Worm (Caenorhabditis elegans) whole organism, L3 larva: ENCODE results near the gene oac-22.
"Not testable (repeated sequence)": the region's sequence is repeated elsewhere in the genome, so short reads cannot be mapped to it uniquely, and the experiment has no call there.

Source experiments
- R02D3.7 ChIP-seq: fragments of 150-350 bp; optimal IDR thresholded peaks from 2 replicates; lab custom pipeline; 2014; ENCODE audit warnings: missing biosample characterization, missing genetic modification characterization
- ama-1 ChIP-seq: fragments of 150-350 bp; optimal IDR thresholded peaks from 2 replicates; lab custom pipeline; 2018
- ceh-16 ChIP-seq: sonication (generic microtip); optimal IDR thresholded peaks from 2 replicates; lab custom pipeline; 2017; ENCODE audit warnings: missing biosample characterization, missing genetic modification characterization
- ceh-28 ChIP-seq: fragments of 150-350 bp; optimal IDR thresholded peaks from 2 replicates; lab custom pipeline; 2014; ENCODE audit warnings: missing biosample characterization, missing genetic modification reagents, missing genetic modification characterization
- ceh-82 ChIP-seq: fragments of 150-350 bp; optimal IDR thresholded peaks from 2 replicates; lab custom pipeline; 2014; ENCODE audit warnings: missing biosample characterization, missing genetic modification characterization
- ceh-9 ChIP-seq: sonication (generic microtip); optimal IDR thresholded peaks from 2 replicates; lab custom pipeline; 2018; ENCODE audit warnings: missing biosample characterization, missing genetic modification characterization
- egl-27 ChIP-seq: sonication (generic microtip); optimal IDR thresholded peaks from 4 replicates; lab custom pipeline; 2017; ENCODE audit warnings: missing biosample characterization, missing genetic modification reagents, missing genetic modification characterization
- egl-5 ChIP-seq: fragments of 150-350 bp; optimal IDR thresholded peaks from 2 replicates; lab custom pipeline; 2017; ENCODE audit warnings: missing biosample characterization, missing genetic modification reagents, missing genetic modification characterization, inconsistent platforms
- elt-1 ChIP-seq: fragments of 150-350 bp; optimal IDR thresholded peaks from 2 replicates; lab custom pipeline; 2014; ENCODE audit warnings: missing biosample characterization, missing genetic modification characterization
- elt-2 ChIP-seq: sonication (generic microtip); optimal IDR thresholded peaks from 2 replicates; lab custom pipeline; 2016; ENCODE audit warnings: missing genetic modification reagents, mild to moderate bottlenecking, missing genetic modification characterization, missing compliant biosample characterization
- elt-3 ChIP-seq, 3 experiments: fragments of 150-350 bp in 1 of 3; sonication (generic microtip) in 2 of 3; optimal IDR thresholded peaks; 2 replicates in 2 of 3; 4 replicates in 1 of 3; lab custom pipeline; 2014 to 2017; ENCODE audit warnings: missing biosample characterization in 3 of 3, missing genetic modification characterization in 3 of 3
- eor-1 ChIP-seq, 2 experiments: fragments of 150-350 bp; optimal IDR thresholded peaks; 2 replicates each; lab custom pipeline; 2014 to 2018; ENCODE audit warnings: missing biosample characterization in 2 of 2, missing genetic modification characterization in 2 of 2
- fkh-10 ChIP-seq: sonication (generic microtip); optimal IDR thresholded peaks from 2 replicates; lab custom pipeline; 2017; ENCODE audit warnings: missing biosample characterization, missing genetic modification reagents, missing genetic modification characterization
- fkh-2 ChIP-seq: fragments of 150-350 bp; optimal IDR thresholded peaks from 2 replicates; lab custom pipeline; 2014; ENCODE audit warnings: missing biosample characterization, missing genetic modification reagents, missing genetic modification characterization
- lin-39 ChIP-seq: fragments of 150-350 bp; optimal IDR thresholded peaks from 2 replicates; lab custom pipeline; 2018; ENCODE audit warnings: missing biosample characterization, missing genetic modification reagents, missing genetic modification characterization
- mdl-1 ChIP-seq: fragments of 150-350 bp; optimal IDR thresholded peaks from 2 replicates; lab custom pipeline; 2014; ENCODE audit warnings: missing biosample characterization, missing genetic modification characterization
- nhr-12 ChIP-seq: fragments of 150-350 bp; optimal IDR thresholded peaks from 2 replicates; lab custom pipeline; 2014; ENCODE audit warnings: missing biosample characterization, missing genetic modification characterization
- nhr-23 ChIP-seq: fragments of 150-350 bp; optimal IDR thresholded peaks from 2 replicates; lab custom pipeline; 2014; ENCODE audit warnings: missing biosample characterization, missing genetic modification reagents, missing genetic modification characterization
- nhr-237 ChIP-seq: fragments of 150-350 bp; optimal IDR thresholded peaks from 2 replicates; lab custom pipeline; 2014; ENCODE audit warnings: missing biosample characterization, missing genetic modification characterization
- nhr-25 ChIP-seq: sonication (generic microtip); optimal IDR thresholded peaks from 2 replicates; lab custom pipeline; 2017; ENCODE audit warnings: missing biosample characterization, missing genetic modification characterization
- nhr-67 ChIP-seq: fragments of 150-350 bp; optimal IDR thresholded peaks from 2 replicates; lab custom pipeline; 2014; ENCODE audit warnings: missing biosample characterization, missing genetic modification characterization
- nhr-77 ChIP-seq: fragments of 150-350 bp; optimal IDR thresholded peaks from 2 replicates; lab custom pipeline; 2014; ENCODE audit warnings: missing biosample characterization, missing genetic modification characterization
- pha-4 ChIP-seq: fragments of 150-350 bp; optimal IDR thresholded peaks from 2 replicates; lab custom pipeline; 2014; ENCODE audit warnings: missing biosample characterization, missing genetic modification reagents, missing genetic modification characterization
- pqm-1 ChIP-seq: fragments of 150-350 bp; optimal IDR thresholded peaks from 2 replicates; lab custom pipeline; 2017; ENCODE audit warnings: missing biosample characterization, missing genetic modification characterization, inconsistent platforms
- snpc-4 ChIP-seq: fragments of 150-350 bp; optimal IDR thresholded peaks from 2 replicates; lab custom pipeline; 2014; ENCODE audit warnings: missing biosample characterization, missing genetic modification characterization
- unc-39 ChIP-seq: sonication (generic microtip); optimal IDR thresholded peaks from 4 replicates; lab custom pipeline; 2017; ENCODE audit warnings: missing biosample characterization, missing genetic modification characterization
- zag-1 ChIP-seq: fragments of 150-350 bp; optimal IDR thresholded peaks from 2 replicates; lab custom pipeline; 2014; ENCODE audit warnings: missing biosample characterization, missing genetic modification characterization
- ztf-11 ChIP-seq: fragments of 150-350 bp; optimal IDR thresholded peaks from 2 replicates; lab custom pipeline; 2014; ENCODE audit warnings: missing biosample characterization, missing genetic modification characterization
- ztf-4 ChIP-seq: fragments of 150-350 bp; optimal IDR thresholded peaks from 2 replicates; lab custom pipeline; 2014; ENCODE audit warnings: missing biosample characterization, missing genetic modification characterization

Gene oac-22

DNA sequence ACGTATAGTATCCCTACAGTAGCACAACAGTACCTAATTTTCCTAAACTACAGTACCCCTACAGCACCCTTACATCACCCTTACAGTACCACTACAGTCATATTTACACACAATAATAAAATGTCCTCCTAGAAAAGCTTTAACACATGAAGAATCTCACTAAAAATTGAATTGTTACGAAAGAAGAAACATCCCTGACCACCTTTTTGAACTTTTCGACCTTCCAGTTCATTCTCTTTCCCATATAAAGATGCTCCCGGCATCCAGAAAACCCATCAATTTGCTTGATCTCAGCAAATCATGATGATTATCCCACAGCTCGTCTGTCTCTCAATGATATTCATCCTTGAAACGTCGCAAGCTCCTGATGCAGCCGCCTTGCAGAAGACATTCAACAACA lies 19.2 kb downstream of the oac-22 start, which contains the start of gene F56D6.21:
TSS of gene F56D6.21 (plus strand) at position 301 of the 400 bp plus-strand sequence.
- TF ChIP-seq ama-1 (lab: Kevin White, UChicago) (no peak), nhr-67 (tag; lab: Kevin White, UChicago) (no peak), nhr-25 (tag; lab: Kevin White, UChicago) (no peak), eor-1 (tag; optimal IDR thresholded peaks at IDR 0.05; lab: Kevin White, UChicago) (no peak), zag-1 (tag; lab: Kevin White, UChicago) (no peak), mdl-1 (no peak), fkh-2 (tag; lab: Kevin White, UChicago) (no peak)

DNA sequence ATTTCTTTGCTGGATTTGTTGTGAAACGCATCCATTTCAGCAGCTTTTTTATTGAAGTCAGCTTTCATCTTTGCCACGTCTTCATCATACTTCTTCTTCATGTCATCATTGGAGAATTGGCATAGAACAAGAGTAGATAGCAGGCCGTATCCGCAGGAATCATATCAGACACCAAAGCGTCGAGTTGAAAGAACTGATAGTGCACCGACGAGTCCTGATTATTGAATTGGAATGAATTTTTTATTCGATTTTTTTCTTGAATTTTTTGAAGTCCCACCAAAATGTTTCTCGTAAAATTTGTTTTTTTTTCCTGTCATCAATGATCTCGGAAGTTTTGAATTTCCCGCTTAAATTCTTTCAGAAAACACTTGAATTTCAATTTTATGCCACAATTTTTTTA lies 20.9 kb downstream of the oac-22 start, which contains the start of gene F56D6.11:
TSS of gene F56D6.11 (minus strand) at position 101 of the 400 bp plus-strand sequence.
- no peak for TF ChIP-seq ceh-16 (tag; lab: Kevin White, UChicago)
- TF ChIP-seq snpc-4 (tag; lab: Kevin White, UChicago): no peak
- TF ChIP-seq, all 47 proteins: peak for 0

DNA sequence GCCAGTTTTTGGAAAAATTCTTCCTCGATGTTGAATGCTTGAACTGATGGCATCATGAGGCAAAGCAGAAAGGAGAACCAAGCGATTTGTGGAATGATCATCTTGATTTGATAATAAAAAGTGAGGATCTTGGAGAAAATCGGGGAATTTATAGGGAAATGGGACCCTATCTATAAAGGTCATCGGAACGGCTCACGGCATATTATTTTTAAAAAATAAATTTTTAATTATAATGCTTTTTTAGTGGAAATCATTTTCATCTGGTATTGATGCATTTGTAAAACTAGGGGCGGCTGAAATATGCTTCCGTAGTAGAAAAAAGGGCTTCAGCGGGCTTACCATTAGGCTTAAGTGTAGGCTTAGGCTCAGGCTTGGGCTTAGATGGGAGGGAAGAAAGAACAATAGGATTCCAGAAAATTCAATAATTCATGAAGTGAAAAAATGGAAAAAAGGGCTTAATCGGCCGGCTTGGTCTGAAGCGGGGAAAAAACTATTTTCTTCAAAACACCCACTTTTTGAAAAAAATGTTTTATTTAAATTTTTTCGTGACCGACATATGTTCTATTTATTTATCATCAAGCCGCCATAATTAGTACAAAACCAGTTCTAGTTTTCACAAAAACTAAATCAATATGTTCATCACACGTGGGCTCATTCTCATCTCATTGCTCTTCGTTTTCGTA lies 22.2 kb downstream of the oac-22 start, which contains the start of the genes F56D6.22 and F56D6.12:
TSS of gene F56D6.22 (minus strand) at position 101 of the 683 bp plus-strand sequence.
TSS of gene F56D6.12 (plus strand) at position 633 of the 683 bp plus-strand sequence.
- no peak for TF ChIP-seq nhr-77

DNA sequence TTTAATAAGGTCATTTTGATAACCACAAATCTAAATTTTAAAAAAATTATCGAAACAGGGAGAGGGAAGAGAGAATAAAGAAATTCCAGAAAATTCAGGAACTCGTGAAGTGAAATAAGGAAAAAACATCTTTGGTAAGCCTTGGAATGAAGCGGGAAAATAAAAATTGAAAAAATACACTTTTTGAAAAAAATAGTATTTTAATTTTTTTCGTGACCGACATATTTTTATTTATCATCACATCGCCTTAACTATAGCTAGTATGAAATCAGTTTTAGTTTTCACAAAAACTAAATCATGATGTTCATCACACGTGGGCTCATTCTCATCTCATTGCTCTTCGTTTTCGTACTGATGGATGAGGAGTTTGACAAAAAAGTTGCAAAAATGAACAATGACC lies 23.6 kb downstream of the oac-22 start, which contains the start of gene F56D6.13:
TSS of gene F56D6.13 (plus strand) at position 301 of the 400 bp plus-strand sequence.
- TF ChIP-seq eor-1 (tag; optimal IDR thresholded peaks at IDR 0.05; lab: Kevin White, UChicago) (no peak), fkh-10 (no peak), ztf-4 (tag; lab: Kevin White, UChicago) (no peak), elt-3 (tag; optimal IDR thresholded peaks at IDR 0.05; lab: Kevin White, UChicago) (no peak), ceh-82 (tag; lab: Kevin White, UChicago) (no peak), nhr-23 (tag; lab: Kevin White, UChicago) (no peak)

DNA sequence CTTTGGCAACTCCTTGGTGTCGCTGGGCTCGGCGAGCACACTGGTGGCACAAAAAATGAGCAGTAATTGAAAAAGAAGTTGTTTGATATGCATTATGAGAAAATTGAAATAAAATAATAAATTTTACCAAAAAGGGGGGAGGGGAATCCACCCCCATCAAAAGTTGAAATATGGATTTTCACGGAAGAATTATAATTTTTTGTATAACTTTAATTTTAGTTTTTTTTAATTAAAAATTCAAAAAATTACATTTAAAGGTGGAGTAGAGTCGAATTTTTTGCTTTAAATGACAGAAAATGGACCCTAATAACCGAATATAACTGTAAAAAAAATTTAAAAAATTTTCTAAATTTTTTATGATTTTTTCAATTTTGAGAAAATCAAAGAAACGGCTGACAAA lies 26.4 kb downstream of the oac-22 start, which contains the start of gene F56D6.18:
TSS of gene F56D6.18 (minus strand) at position 101 of the 400 bp plus-strand sequence.
- TF ChIP-seq egl-5; nhr-12 (tag; lab: Kevin White, UChicago); nhr-77: not testable (repeated sequence)
- TF ChIP-seq, all 47 proteins: peak for 0; not testable (repeated sequence) for 47

DNA sequence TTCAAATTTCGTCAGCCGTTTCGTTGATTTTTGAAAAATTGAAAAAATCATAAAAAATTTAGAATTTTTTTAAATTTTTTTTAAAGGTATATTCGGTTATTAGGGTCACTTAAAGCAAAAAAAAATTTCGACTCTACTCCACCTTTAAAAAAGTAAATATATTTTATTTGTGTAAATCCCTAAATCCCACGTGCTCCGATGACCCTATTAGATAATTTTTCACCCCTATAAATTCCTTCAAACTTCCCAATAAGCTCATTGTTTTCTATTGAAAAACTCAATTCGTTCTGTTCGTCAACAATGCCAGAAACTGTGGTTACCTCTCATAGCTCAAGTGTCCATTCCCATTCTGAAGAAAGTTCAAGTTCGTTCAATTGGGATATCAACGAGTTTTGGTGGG lies 27.1 kb downstream of the oac-22 start, which contains the start of gene F56D6.20:
TSS of gene F56D6.20 (plus strand) at position 301 of the 400 bp plus-strand sequence.
- TF ChIP-seq fkh-2 (tag; lab: Kevin White, UChicago): no peak

DNA sequence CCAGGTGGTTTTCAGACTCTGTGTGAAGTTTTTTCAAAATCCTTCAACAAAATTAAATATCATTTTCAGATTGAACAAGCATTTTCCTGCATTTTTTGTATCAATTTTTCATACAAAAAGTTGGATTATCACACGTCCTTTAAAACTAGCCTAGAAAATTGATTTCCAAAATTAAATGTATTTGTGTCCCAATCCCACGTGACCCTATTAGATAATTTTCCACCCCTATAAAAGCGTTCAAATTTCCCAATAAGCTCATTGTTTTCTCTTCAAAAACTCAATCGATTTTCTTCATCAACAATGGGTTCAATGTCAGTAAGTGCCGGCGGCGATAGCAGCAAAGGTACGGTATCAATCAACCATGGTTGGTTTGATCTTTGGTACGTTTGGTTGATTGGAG lies 29.0 kb downstream of the oac-22 start, which contains the start of gene F56D6.19:
TSS of gene F56D6.19 (plus strand) at position 301 of the 400 bp plus-strand sequence.
- no peak for TF ChIP-seq mdl-1
- TF ChIP-seq ama-1 (lab: Kevin White, UChicago): no peak
- no peak for TF ChIP-seq lin-39
- no peak for TF ChIP-seq fkh-2 (tag; lab: Kevin White, UChicago)
- no peak for TF ChIP-seq snpc-4 (tag; lab: Kevin White, UChicago)
- no peak for TF ChIP-seq unc-39 (tag; lab: Kevin White, UChicago)
- no peak for TF ChIP-seq pqm-1
- no peak for TF ChIP-seq ceh-28 (tag; lab: Kevin White, UChicago)
- TF ChIP-seq elt-1: no peak
- no peak for TF ChIP-seq egl-27 (tag; lab: Kevin White, UChicago)
- no peak for TF ChIP-seq nhr-237 (tag; lab: Kevin White, UChicago)

DNA sequence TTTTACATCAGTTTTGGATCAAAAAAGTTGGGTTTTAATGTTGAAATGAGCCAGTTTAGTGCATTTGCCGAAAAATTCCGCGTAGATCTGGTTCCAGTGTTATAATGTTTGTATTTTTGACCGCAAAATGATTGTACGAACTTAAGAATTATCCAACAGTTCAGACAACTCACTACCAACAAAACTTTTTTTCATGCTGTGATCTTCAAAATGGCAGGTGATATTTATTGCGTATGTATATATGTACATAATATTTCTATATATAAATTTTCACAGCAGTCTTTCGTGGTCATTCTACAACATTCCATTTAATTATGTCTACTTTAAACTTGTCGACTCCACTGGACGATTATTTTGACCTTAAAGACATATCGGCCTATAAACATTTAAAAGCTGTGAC lies 29.8 kb downstream of the oac-22 start, which contains the start of gene srz-20:
TSS of gene srz-20 (plus strand) at position 301 of the 400 bp plus-strand sequence.
- TF ChIP-seq mdl-1 (no peak), ceh-9 (tag; lab: Kevin White, UChicago) (no peak), R02D3.7 (tag; lab: Kevin White, UChicago) (no peak), elt-2 (tag; lab: Kevin White, UChicago) (no peak), ceh-28 (tag; lab: Kevin White, UChicago) (no peak), ztf-11 (no peak), pha-4 (tag; lab: Kevin White, UChicago) (no peak)
- TF ChIP-seq, all 47 proteins: peak for 0
